Fruit fly (Drosophila melanogaster) whole organism, embryonic: ENCODE results near the gene CG7728.

Source experiments
- BtbVII ChIP-seq: fragments of 200-800 bp; sonication (Bioruptor generic); optimal IDR thresholded peaks from 3 replicates; lab custom pipeline; 2017; ENCODE audit warnings: missing biosample characterization, mild to moderate bottlenecking, missing genetic modification characterization
- CG10267 ChIP-seq: fragments of 200-800 bp; sonication (Bioruptor generic); optimal IDR thresholded peaks from 2 replicates; lab custom pipeline; 2018; ENCODE audit warnings: missing biosample characterization, mild to moderate bottlenecking, missing genetic modification characterization, moderate library complexity
- CG11093 ChIP-seq: fragments of 200-800 bp; sonication (Bioruptor generic); IDR thresholded peaks from 3 replicates; pipeline ENCODE4 v1.3.6; 2022; ENCODE audit warnings: missing biosample characterization, missing genetic modification characterization
- CG11398 ChIP-seq: fragments of 200-800 bp; sonication (Bioruptor generic); optimal IDR thresholded peaks from 2 replicates; lab custom pipeline; 2016; ENCODE audit warnings: missing biosample characterization, missing genetic modification characterization
- CG1233 ChIP-seq: fragments of 200-800 bp; sonication (Bioruptor generic); optimal IDR thresholded peaks from 4 replicates; lab custom pipeline; 2018; ENCODE audit warnings: missing biosample characterization, mild to moderate bottlenecking, missing genetic modification characterization
- CG12659 ChIP-seq: fragments of 200-800 bp; sonication (Bioruptor generic); optimal IDR thresholded peaks from 3 replicates; lab custom pipeline; 2017; ENCODE audit warnings: mild to moderate bottlenecking, missing biosample characterization, missing genetic modification reagents, missing genetic modification characterization
- CG12744 ChIP-seq: fragments of 200-800 bp; sonication (Bioruptor generic); optimal IDR thresholded peaks from 2 replicates; lab custom pipeline; 2016; ENCODE audit warnings: missing biosample characterization, missing genetic modification characterization
- CG13775 ChIP-seq: fragments of 200-800 bp; sonication (Bioruptor generic); optimal IDR thresholded peaks from 3 replicates; lab custom pipeline; 2017; ENCODE audit warnings: missing biosample characterization, mild to moderate bottlenecking, missing genetic modification characterization
- CG14667 ChIP-seq: fragments of 200-800 bp; sonication (Bioruptor generic); IDR thresholded peaks from 2 replicates; pipeline ENCODE4 v1.3.6; 2022; ENCODE audit warnings: missing biosample characterization, missing genetic modification characterization
- CG14965 ChIP-seq: fragments of 200-800 bp; sonication (Bioruptor generic); optimal IDR thresholded peaks from 2 replicates; lab custom pipeline; 2016; ENCODE audit warnings: missing biosample characterization, missing genetic modification characterization, borderline replicate concordance
- CG15479 ChIP-seq: fragments of 200-800 bp; sonication (Bioruptor generic); optimal IDR thresholded peaks from 3 replicates; lab custom pipeline; 2019; ENCODE audit warnings: missing biosample characterization, mild to moderate bottlenecking, missing genetic modification characterization, moderate library complexity
- CG17829 ChIP-seq: fragments of 200-800 bp; optimal IDR thresholded peaks from 2 replicates; lab custom pipeline; 2019; ENCODE audit warnings: missing biosample characterization, mild to moderate bottlenecking, missing genetic modification characterization, moderate library complexity
- CG2712 ChIP-seq: fragments of 200-800 bp; optimal IDR thresholded peaks from 3 replicates; lab custom pipeline; 2019; ENCODE audit warnings: missing biosample characterization, mild to moderate bottlenecking, missing genetic modification characterization, moderate library complexity
- CG31388 ChIP-seq: fragments of 200-800 bp; sonication (Bioruptor generic); optimal IDR thresholded peaks from 2 replicates; lab custom pipeline; 2016; ENCODE audit warnings: missing biosample characterization, missing genetic modification characterization
- CG31441 ChIP-seq: fragments of 200-800 bp; sonication (Bioruptor generic); IDR thresholded peaks from 2 replicates; pipeline ENCODE4 v1.3.6; 2022; ENCODE audit warnings: missing biosample characterization, missing genetic modification characterization
- CG4328 ChIP-seq: fragments of 200-800 bp; sonication (Bioruptor generic); optimal IDR thresholded peaks from 3 replicates; lab custom pipeline; 2017; ENCODE audit warnings: missing biosample characterization, missing genetic modification reagents, missing genetic modification characterization
- CG7357 ChIP-seq: fragments of 200-800 bp; sonication (Bioruptor generic); IDR thresholded peaks from 3 replicates; pipeline ENCODE4 v1.3.6; 2022; ENCODE audit warnings: missing biosample characterization, missing genetic modification characterization
- CG8765 ChIP-seq: fragments of 200-800 bp; sonication (Bioruptor generic); IDR thresholded peaks from 2 replicates; pipeline ENCODE4 v1.3.6; 2022; ENCODE audit warnings: missing biosample characterization, missing genetic modification characterization
- Dll ChIP-seq: fragments of 200-800 bp; sonication (Bioruptor generic); IDR thresholded peaks from 4 replicates; pipeline ENCODE4 v1.3.6; 2022; ENCODE audit warnings: missing biosample characterization, missing genetic modification characterization; ENCODE audit not compliant: partially characterized antibody
- Fer1 ChIP-seq: fragments of 200-800 bp; sonication (Bioruptor generic); optimal IDR thresholded peaks from 2 replicates; lab custom pipeline; 2017; ENCODE audit warnings: missing biosample characterization, mild to moderate bottlenecking, missing genetic modification characterization
- H15 ChIP-seq: fragments of 200-800 bp; sonication (Bioruptor generic); IDR thresholded peaks from 3 replicates; pipeline ENCODE4 v1.3.6; 2022; ENCODE audit warnings: missing biosample characterization, missing genetic modification characterization
- HLHmδ ChIP-seq: fragments of 200-800 bp; sonication (Bioruptor generic); optimal IDR thresholded peaks from 2 replicates; lab custom pipeline; 2018; ENCODE audit warnings: missing biosample characterization, mild to moderate bottlenecking, missing genetic modification characterization, moderate library complexity
- HmgZ ChIP-seq: fragments of 200-800 bp; sonication (Bioruptor generic); optimal IDR thresholded peaks from 2 replicates; lab custom pipeline; 2018; ENCODE audit warnings: missing biosample characterization, mild to moderate bottlenecking, missing genetic modification characterization
- Hr51 ChIP-seq, 2 experiments: fragments of 200-800 bp; sonication (Bioruptor generic); optimal IDR thresholded peaks; 2 replicates in 1 of 2; 3 replicates in 1 of 2; lab custom pipeline; 2016 to 2018; ENCODE audit warnings: missing biosample characterization in 2 of 2, missing genetic modification characterization in 2 of 2, mild to moderate bottlenecking in 1 of 2, moderate library complexity in 1 of 2
- NC2α ChIP-seq: fragments of 200-800 bp; sonication (Bioruptor generic); optimal IDR thresholded peaks from 2 replicates; lab custom pipeline; 2016; ENCODE audit warnings: missing biosample characterization, missing genetic modification characterization
- Oli ChIP-seq: fragments of 200-800 bp; sonication (Bioruptor generic); optimal IDR thresholded peaks from 2 replicates; lab custom pipeline; 2018; ENCODE audit warnings: missing biosample characterization, mild to moderate bottlenecking, missing genetic modification characterization, moderate library complexity
- Sry-β ChIP-seq: fragments of 200-800 bp; sonication (Bioruptor generic); optimal IDR thresholded peaks from 2 replicates; lab custom pipeline; 2018; ENCODE audit warnings: missing biosample characterization, mild to moderate bottlenecking, missing genetic modification characterization, moderate library complexity
- Vsx1 ChIP-seq: fragments of 200-800 bp; sonication (Bioruptor generic); optimal IDR thresholded peaks from 2 replicates; lab custom pipeline; 2017; ENCODE audit warnings: missing biosample characterization, mild to moderate bottlenecking, missing genetic modification characterization, missing genetic modification reagents
- ab ChIP-seq: fragments of 200-800 bp; sonication (Bioruptor generic); optimal IDR thresholded peaks from 2 replicates; lab custom pipeline; 2016; ENCODE audit warnings: missing biosample characterization, missing genetic modification characterization
- al ChIP-seq: fragments of 200-800 bp; sonication (Bioruptor generic); IDR thresholded peaks from 2 replicates; pipeline ENCODE4 v1.3.6; 2022; ENCODE audit warnings: missing biosample characterization, missing genetic modification characterization
- btn ChIP-seq: fragments of 200-800 bp; sonication (Bioruptor generic); optimal IDR thresholded peaks from 2 replicates; lab custom pipeline; 2016; ENCODE audit warnings: missing biosample characterization, missing genetic modification characterization
- cg ChIP-seq: fragments of 200-800 bp; sonication (Bioruptor generic); optimal IDR thresholded peaks from 3 replicates; lab custom pipeline; 2019; ENCODE audit warnings: missing biosample characterization, mild to moderate bottlenecking, missing genetic modification characterization, moderate library complexity
- da ChIP-seq: fragments of 200-800 bp; sonication (Bioruptor generic); optimal IDR thresholded peaks from 2 replicates; lab custom pipeline; 2016; ENCODE audit warnings: missing biosample characterization, missing genetic modification characterization
- dimm ChIP-seq: fragments of 200-800 bp; sonication (Bioruptor generic); IDR thresholded peaks from 2 replicates; pipeline ENCODE4 v1.3.6; 2022; ENCODE audit warnings: missing biosample characterization, missing genetic modification characterization
- hth ChIP-seq: fragments of >200 bp; optimal IDR thresholded peaks from 2 replicates; lab custom pipeline; 2017; ENCODE audit warnings: inconsistent platforms
- insv ChIP-seq, 2 experiments: fragments of 200-800 bp; sonication (Bioruptor generic); optimal IDR thresholded peaks; 3 replicates each; lab custom pipeline; 2016 to 2018; ENCODE audit warnings: missing biosample characterization in 2 of 2, missing genetic modification characterization in 2 of 2
- kni ChIP-seq: fragments of 200-800 bp; sonication (Bioruptor generic); optimal IDR thresholded peaks from 3 replicates; lab custom pipeline; 2017; ENCODE audit warnings: mild to moderate bottlenecking, missing biosample characterization, missing genetic modification reagents, missing genetic modification characterization
- nerfin-2 ChIP-seq: fragments of 200-800 bp; sonication (Bioruptor generic); IDR thresholded peaks from 2 replicates; pipeline ENCODE4 v1.3.6; 2022; ENCODE audit warnings: missing biosample characterization, missing genetic modification characterization; ENCODE audit not compliant: partially characterized antibody
- phol ChIP-seq: fragments of 200-800 bp; sonication (Bioruptor generic); optimal IDR thresholded peaks from 3 replicates; lab custom pipeline; 2018; ENCODE audit warnings: missing biosample characterization, mild to moderate bottlenecking, missing genetic modification characterization, moderate library complexity
- pros ChIP-seq: fragments of 200-800 bp; sonication (Bioruptor generic); optimal IDR thresholded peaks from 3 replicates; lab custom pipeline; 2019; ENCODE audit warnings: missing biosample characterization, mild to moderate bottlenecking, missing genetic modification characterization, moderate library complexity
- salm ChIP-seq: fragments of 200-800 bp; sonication (Bioruptor generic); optimal IDR thresholded peaks from 2 replicates; lab custom pipeline; 2018; ENCODE audit warnings: missing biosample characterization, mild to moderate bottlenecking, missing genetic modification characterization
- sc ChIP-seq, 3 experiments: fragments of >200 bp in 2 of 3; fragments of 200-800 bp in 1 of 3; sonication (Bioruptor generic) in 1 of 3; optimal IDR thresholded peaks; 2 replicates in 2 of 3; 3 replicates in 1 of 3; lab custom pipeline; 2017; ENCODE audit warnings: mild to moderate bottlenecking in 1 of 3, missing biosample characterization in 1 of 3, missing genetic modification characterization in 1 of 3, missing genetic modification reagents in 1 of 3
- slbo ChIP-seq: fragments of 200-800 bp; sonication (Bioruptor generic); IDR thresholded peaks from 2 replicates; pipeline ENCODE4 v1.3.6; 2022; ENCODE audit warnings: missing biosample characterization, missing genetic modification characterization
- sob ChIP-seq: fragments of 200-800 bp; sonication (Bioruptor generic); IDR thresholded peaks from 2 replicates; pipeline ENCODE4 v1.3.6; 2022; ENCODE audit warnings: missing biosample characterization, missing genetic modification characterization
- tap ChIP-seq: fragments of 200-800 bp; optimal IDR thresholded peaks from 3 replicates; lab custom pipeline; 2019; ENCODE audit warnings: missing biosample characterization, mild to moderate bottlenecking, missing genetic modification characterization, moderate library complexity
- tna ChIP-seq: fragments of 200-800 bp; sonication (Bioruptor generic); IDR thresholded peaks from 2 replicates; pipeline ENCODE4 v1.3.6; 2022; ENCODE audit warnings: missing biosample characterization, missing genetic modification characterization; ENCODE audit not compliant: partially characterized antibody
- unc-4 ChIP-seq: fragments of 200-800 bp; sonication (Bioruptor generic); IDR thresholded peaks from 2 replicates; pipeline ENCODE4 v1.3.6; 2022; ENCODE audit warnings: missing biosample characterization, missing genetic modification characterization; ENCODE audit not compliant: partially characterized antibody
- z ChIP-seq: fragments of 200-800 bp; sonication (Bioruptor generic); IDR thresholded peaks from 3 replicates; pipeline ENCODE4 v1.3.6; 2022; ENCODE audit warnings: missing biosample characterization, missing genetic modification characterization

The CG7728 gene

DNA sequence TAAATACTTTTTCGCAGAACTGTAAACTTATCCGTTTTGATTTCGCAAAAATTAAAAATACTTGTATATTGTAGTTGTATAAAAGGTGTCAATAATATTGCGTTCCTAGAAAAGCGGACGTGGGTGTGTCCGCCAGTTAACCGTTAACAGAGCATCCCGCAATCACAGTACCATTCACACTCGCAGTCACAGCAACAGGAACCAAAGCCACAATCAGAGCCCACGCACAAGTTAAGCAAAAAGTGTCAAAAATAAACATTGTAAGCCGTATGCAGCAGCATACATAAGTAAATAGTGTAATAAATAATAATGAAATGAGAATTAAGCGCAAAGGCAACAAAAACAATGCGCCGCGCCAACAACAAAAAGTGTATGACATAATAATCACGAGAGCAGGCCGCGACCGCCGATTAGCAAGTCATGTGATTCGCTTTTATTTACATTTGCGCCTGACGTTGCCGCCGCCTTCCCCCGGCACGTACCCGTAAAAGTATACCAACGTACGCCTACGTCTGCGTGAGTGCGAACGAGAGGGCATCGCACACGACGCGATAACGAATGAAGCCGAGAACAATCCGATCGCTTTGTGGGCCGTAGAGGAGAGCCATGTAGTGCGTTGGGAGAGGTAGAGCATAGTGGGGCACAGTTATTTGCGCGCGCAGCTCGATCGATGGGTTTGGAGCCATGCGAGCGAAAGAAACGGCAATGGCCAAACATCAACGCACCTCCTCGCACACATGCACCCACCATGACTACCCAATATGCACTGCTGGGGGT is 6.4 kb upstream of the CG7728 start (continued):
- TF ChIP-seq H15 (GFP tag; lab: Robert Waterston, UW) (no peak), Vsx1 (GFP tag; lab: Kevin White, UChicago) (peak; percentile 73), tna (GFP tag; lab: Robert Waterston, UW) (peak; percentile 19; the same call in 1 of the 2 replicates), btn (no peak), HmgZ (peak; percentile 79), BtbVII (GFP tag; lab: Kevin White, UChicago) (peak; percentile 49), slbo (GFP tag; lab: Robert Waterston, UW) (peak; percentile 63), ab (GFP tag; lab: Kevin White, UChicago) (peak; percentile 25), CG1233 (GFP tag; lab: Kevin White, UChicago) (peak; percentile 21), CG13775 (GFP tag; lab: Kevin White, UChicago) (no peak), HLHmδ (GFP tag; lab: Kevin White, UChicago) (no peak), CG8765 (GFP tag; lab: Robert Waterston, UW) (no peak), Dll (GFP tag; lab: Robert Waterston, UW) (0 out of 4 replicates have a peak, but pooled peaks have one; percentile 31), salm (tag; lab: Kevin White, UChicago) (peak; percentile 19), pros (GFP tag; lab: Kevin White, UChicago) (peak; percentile 58), CG4328 (GFP tag; lab: Kevin White, UChicago) (peak; percentile 31), CG31441 (GFP tag; lab: Robert Waterston, UW) (no peak), Fer1 (GFP tag; lab: Kevin White, UChicago) (peak; percentile 67), sob (GFP tag; lab: Robert Waterston, UW) (peak; percentile 18; the same call in 1 of the 2 replicates), hth (lab: Kevin White, UChicago) (no peak), CG31388 (no peak), CG11093 (no peak), CG15479 (GFP tag; lab: Kevin White, UChicago) (peak; percentile 64), NC2α (no peak), CG14965 (GFP tag; lab: Kevin White, UChicago) (no peak), insv (GFP tag; optimal IDR thresholded peaks at IDR 0.05; lab: Kevin White, UChicago) (peak in 1 of 2 experiments; percentile 39), tap (tag; lab: Kevin White, UChicago) (no peak), Sry-β (GFP tag; lab: Kevin White, UChicago) (no peak), Oli (tag; lab: Kevin White, UChicago) (peak; percentile 41), phol (tag; lab: Kevin White, UChicago) (peak; percentile 20), sc (optimal IDR thresholded peaks at IDR 0.05; lab: Kevin White, UChicago) (no peak), sc (GFP tag; optimal IDR thresholded peaks at IDR 0.05; lab: Kevin White, UChicago) (no peak), dimm (no peak), CG2712 (tag; lab: Kevin White, UChicago) (peak; percentile 22), CG12659 (GFP tag; lab: Kevin White, UChicago) (no peak), da (GFP tag; lab: Kevin White, UChicago) (no peak), CG17829 (tag; lab: Kevin White, UChicago) (no peak), CG12744 (no peak), Hr51 (GFP tag; optimal IDR thresholded peaks at IDR 0.05; lab: Kevin White, UChicago) (peak in 1 of 2 experiments; percentile 68), cg (GFP tag; lab: Kevin White, UChicago) (peak; percentile 60), CG14667 (no peak), al (GFP tag; lab: Robert Waterston, UW) (peak; percentile 24; the same call in 1 of the 2 replicates), z (GFP tag; lab: Robert Waterston, UW) (no peak), nerfin-2 (GFP tag; lab: Robert Waterston, UW) (no peak), CG11398 (no peak), kni (GFP tag; lab: Kevin White, UChicago) (peak; percentile 87), CG7357 (no peak), CG10267 (no peak), unc-4 (GFP tag; lab: Robert Waterston, UW) (peak; percentile 40; the same call in 1 of the 2 replicates)
